Comparison of ENCODE assay signal across 1 fruit fly cellular context in the genomic region with DNA sequence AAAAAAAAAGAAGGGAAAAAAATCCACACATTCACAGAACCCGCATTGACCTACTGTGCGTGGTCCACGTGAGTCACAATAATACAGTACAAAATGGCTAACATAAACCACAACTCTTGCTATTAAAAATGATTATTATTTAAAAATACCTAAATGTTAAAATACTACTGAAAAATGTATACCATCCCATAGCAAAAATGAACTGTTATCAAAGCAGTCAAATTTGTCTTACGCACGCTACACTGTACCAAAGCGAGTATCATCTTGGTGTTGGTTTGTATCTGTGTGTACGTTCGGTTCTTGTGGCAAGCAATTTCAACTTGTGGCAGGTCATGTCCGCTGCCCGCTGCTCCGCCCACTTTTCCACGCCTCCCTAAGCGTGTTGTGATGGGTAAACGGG.
TF ChIP-seq lines count a peak whose summit lies in the region.

No protein-coding gene starts in this region.

TF ChIP-seq in whole organism, embryonic, 481 proteins besides CTCF, POLR2A, EP300 and RAD21 (continued from another document):
- TF ChIP-seq Sox100B (GFP tag; optimal IDR thresholded peaks at IDR 0.05; lab: Kevin White, UChicago), result peak; percentile 78
